Worm (Caenorhabditis elegans) whole organism, L1 larva: ENCODE data around the gene T26C5.2.
A peak's percentile ranks its signal among the peaks of the same experiment; 100 is the strongest.

Experiments used
- C04F5.9 ChIP-seq: sonication (generic microtip); optimal IDR thresholded peaks from 2 replicates; lab custom pipeline; 2016; ENCODE audit warnings: missing genetic modification characterization, missing compliant biosample characterization
- C16A3.4 ChIP-seq: fragments of 150-350 bp; optimal IDR thresholded peaks from 2 replicates; lab custom pipeline; 2014; ENCODE audit warnings: missing biosample characterization, missing genetic modification characterization
- C34B4.2 ChIP-seq: sonication (generic microtip); optimal IDR thresholded peaks from 2 replicates; lab custom pipeline; 2017; ENCODE audit warnings: mild to moderate bottlenecking, missing genetic modification characterization, missing compliant biosample characterization
- F16B12.6 ChIP-seq: fragments of 150-350 bp; optimal IDR thresholded peaks from 2 replicates; lab custom pipeline; 2014; ENCODE audit warnings: missing biosample characterization, missing genetic modification characterization
- ama-1 ChIP-seq: fragments of 150-350 bp; optimal IDR thresholded peaks from 2 replicates; lab custom pipeline; 2014
- blmp-1 ChIP-seq: fragments of 150-350 bp; optimal IDR thresholded peaks from 2 replicates; lab custom pipeline; 2014; ENCODE audit warnings: missing biosample characterization, missing genetic modification characterization
- ceh-63 ChIP-seq: fragments of 200-800 bp; sonication (Bioruptor generic); optimal IDR thresholded peaks from 2 replicates; lab custom pipeline; 2018; ENCODE audit warnings: mild to moderate bottlenecking, missing genetic modification characterization, missing compliant biosample characterization
- ceh-8 ChIP-seq: fragments of 200-800 bp; sonication (Bioruptor generic); optimal IDR thresholded peaks from 2 replicates; lab custom pipeline; 2018; ENCODE audit warnings: mild to moderate bottlenecking, missing genetic modification characterization, moderate library complexity, missing compliant biosample characterization
- ceh-88 ChIP-seq: fragments of 200-800 bp; sonication (Bioruptor generic); IDR thresholded peaks from 2 replicates; pipeline ENCODE4 v1.3.6; 2022; ENCODE audit warnings: missing genetic modification characterization, missing compliant biosample characterization
- ces-1 ChIP-seq: fragments of 150-350 bp; optimal IDR thresholded peaks from 2 replicates; lab custom pipeline; 2014; ENCODE audit warnings: missing biosample characterization, missing genetic modification reagents, missing genetic modification characterization
- dpl-1 ChIP-seq, 3 experiments: fragments of 150-350 bp in 2 of 3; sonication (generic microtip) in 1 of 3; optimal IDR thresholded peaks; 2 replicates each; lab custom pipeline; 2014 to 2017; ENCODE audit warnings: missing biosample characterization in 3 of 3, missing genetic modification characterization in 3 of 3, missing genetic modification reagents in 3 of 3
- dsc-1 ChIP-seq: sonication (generic microtip); optimal IDR thresholded peaks from 2 replicates; lab custom pipeline; 2016; ENCODE audit warnings: mild to moderate bottlenecking, missing genetic modification characterization, missing compliant biosample characterization
- efl-1 ChIP-seq, 4 experiments: fragments of 150-350 bp; optimal IDR thresholded peaks in 3 of 4; peaks in 1 of 4; 1 replicate in 1 of 4; 2 replicates in 3 of 4; lab custom pipeline; 2014; ENCODE audit warnings: missing biosample characterization in 2 of 4, missing genetic modification characterization in 2 of 4, missing genetic modification reagents in 2 of 4
- egl-27 ChIP-seq, 2 experiments: fragments of 150-350 bp in 1 of 2; sonication (generic microtip); optimal IDR thresholded peaks; 3 replicates each; lab custom pipeline; 2017 to 2018; ENCODE audit warnings: missing biosample characterization in 2 of 2, missing genetic modification characterization in 2 of 2, missing genetic modification reagents in 2 of 2
- elt-2 ChIP-seq: sonication (generic microtip); optimal IDR thresholded peaks from 2 replicates; lab custom pipeline; 2016; ENCODE audit warnings: missing genetic modification characterization, mild to moderate bottlenecking, inconsistent platforms, missing compliant biosample characterization, missing genetic modification reagents
- elt-3 ChIP-seq, 6 experiments: fragments of 150-350 bp in 1 of 6; sonication (generic microtip); optimal IDR thresholded peaks; 2 replicates each; lab custom pipeline; 2017 to 2018; ENCODE audit warnings: missing biosample characterization in 6 of 6, missing genetic modification characterization in 6 of 6, inconsistent platforms in 1 of 6
- fkh-4 ChIP-seq: sonication (generic microtip); optimal IDR thresholded peaks from 2 replicates; lab custom pipeline; 2016; ENCODE audit warnings: missing compliant biosample characterization, missing genetic modification characterization, borderline replicate concordance
- fkh-8 ChIP-seq: sonication (generic microtip); optimal IDR thresholded peaks from 2 replicates; lab custom pipeline; 2016; ENCODE audit warnings: mild to moderate bottlenecking, missing genetic modification characterization, missing compliant biosample characterization
- grh-1 ChIP-seq: fragments of 200-800 bp; sonication (Bioruptor generic); IDR thresholded peaks from 2 replicates; pipeline ENCODE4 v1.3.6; 2022; ENCODE audit warnings: missing genetic modification reagents, missing genetic modification characterization, missing compliant biosample characterization
- irx-1 ChIP-seq: sonication (generic microtip); optimal IDR thresholded peaks from 2 replicates; lab custom pipeline; 2016; ENCODE audit warnings: missing genetic modification characterization, missing compliant biosample characterization
- jun-1 ChIP-seq: fragments of 150-350 bp; optimal IDR thresholded peaks from 2 replicates; lab custom pipeline; 2014; ENCODE audit warnings: missing biosample characterization, missing genetic modification reagents, missing genetic modification characterization
- lin-13 ChIP-seq: fragments of 150-350 bp; optimal IDR thresholded peaks from 2 replicates; lab custom pipeline; 2014; ENCODE audit warnings: missing biosample characterization, missing genetic modification reagents, missing genetic modification characterization
- lin-14 ChIP-seq: fragments of 200-800 bp; sonication (Bioruptor generic); optimal IDR thresholded peaks from 2 replicates; lab custom pipeline; 2018; ENCODE audit warnings: mild to moderate bottlenecking, missing genetic modification characterization, moderate library complexity, missing compliant biosample characterization
- lin-35 ChIP-seq, 2 experiments: fragments of 150-350 bp; optimal IDR thresholded peaks; 2 replicates each; lab custom pipeline; 2014; ENCODE audit warnings: missing biosample characterization in 2 of 2, missing genetic modification characterization in 2 of 2, missing genetic modification reagents in 2 of 2
- lin-39 ChIP-seq: fragments of 150-350 bp; optimal IDR thresholded peaks from 2 replicates; lab custom pipeline; 2014; ENCODE audit warnings: missing biosample characterization, missing genetic modification reagents, missing genetic modification characterization
- lir-3 ChIP-seq: sonication (generic microtip); optimal IDR thresholded peaks from 2 replicates; lab custom pipeline; 2016; ENCODE audit warnings: mild to moderate bottlenecking, missing genetic modification characterization, moderate library complexity, missing compliant biosample characterization; ENCODE audit not compliant: poor library complexity
- lsy-2 ChIP-seq, 2 experiments: fragments of 150-350 bp; optimal IDR thresholded peaks; 2 replicates each; lab custom pipeline; 2014; ENCODE audit warnings: missing biosample characterization in 2 of 2, missing genetic modification characterization in 2 of 2
- mdl-1 ChIP-seq, 2 experiments: fragments of 150-350 bp; optimal IDR thresholded peaks; 2 replicates each; lab custom pipeline; 2014 to 2017; ENCODE audit warnings: missing biosample characterization in 2 of 2, missing genetic modification characterization in 2 of 2, inconsistent platforms in 1 of 2
- mep-1 ChIP-seq: fragments of 150-350 bp; optimal IDR thresholded peaks from 2 replicates; lab custom pipeline; 2014; ENCODE audit warnings: missing biosample characterization, missing genetic modification characterization
- nhr-11 ChIP-seq: fragments of 150-350 bp; optimal IDR thresholded peaks from 2 replicates; lab custom pipeline; 2014; ENCODE audit warnings: missing biosample characterization, missing genetic modification characterization
- nhr-19 ChIP-seq: fragments of 200-800 bp; sonication (Bioruptor generic); conservative IDR thresholded peaks from 2 replicates; pipeline ENCODE4 v1.3.6; 2022; ENCODE audit warnings: missing genetic modification characterization, missing compliant biosample characterization
- nhr-20 ChIP-seq: sonication (generic microtip); optimal IDR thresholded peaks from 2 replicates; lab custom pipeline; 2016; ENCODE audit warnings: mild to moderate bottlenecking, missing genetic modification characterization, missing compliant biosample characterization
- nhr-47 ChIP-seq: sonication (generic microtip); optimal IDR thresholded peaks from 2 replicates; lab custom pipeline; 2016; ENCODE audit warnings: mild to moderate bottlenecking, missing genetic modification characterization, moderate library complexity, missing compliant biosample characterization
- nhr-71 ChIP-seq: sonication (generic microtip); optimal IDR thresholded peaks from 2 replicates; lab custom pipeline; 2016; ENCODE audit warnings: mild to moderate bottlenecking, missing genetic modification characterization, moderate library complexity, missing compliant biosample characterization
- nhr-85 ChIP-seq: sonication (generic microtip); peaks from one replicate; lab custom pipeline; 2016; ENCODE audit warnings: missing genetic modification characterization, inconsistent platforms, missing compliant biosample characterization
- nhr-90 ChIP-seq: sonication (generic microtip); optimal IDR thresholded peaks from 2 replicates; lab custom pipeline; 2016; ENCODE audit warnings: mild to moderate bottlenecking, missing genetic modification characterization, missing compliant biosample characterization; ENCODE audit not compliant: poor library complexity
- rnt-1 ChIP-seq: sonication (generic microtip); optimal IDR thresholded peaks from 2 replicates; lab custom pipeline; 2016; ENCODE audit warnings: mild to moderate bottlenecking, missing genetic modification characterization, moderate library complexity, missing compliant biosample characterization
- skn-1 ChIP-seq: fragments of 150-350 bp; optimal IDR thresholded peaks from 2 replicates; lab custom pipeline; 2014; ENCODE audit warnings: missing biosample characterization, missing genetic modification characterization
- snu-23 ChIP-seq: sonication (generic microtip); optimal IDR thresholded peaks from 2 replicates; lab custom pipeline; 2016; ENCODE audit warnings: missing genetic modification characterization, missing compliant biosample characterization
- swsn-7 ChIP-seq: sonication (generic microtip); optimal IDR thresholded peaks from 2 replicates; lab custom pipeline; 2016; ENCODE audit warnings: missing genetic modification characterization, missing compliant biosample characterization
- tbx-2 ChIP-seq: sonication (generic microtip); optimal IDR thresholded peaks from 2 replicates; lab custom pipeline; 2016; ENCODE audit warnings: missing genetic modification characterization, missing compliant biosample characterization
- tlp-1 ChIP-seq: fragments of 150-350 bp; optimal IDR thresholded peaks from 2 replicates; lab custom pipeline; 2014; ENCODE audit warnings: missing biosample characterization, missing genetic modification characterization
- unc-130 ChIP-seq: fragments of 150-350 bp; optimal IDR thresholded peaks from 2 replicates; lab custom pipeline; 2017; ENCODE audit warnings: missing biosample characterization, missing genetic modification characterization, inconsistent platforms
- unc-62 ChIP-seq: fragments of 150-350 bp; optimal IDR thresholded peaks from 2 replicates; lab custom pipeline; 2014; ENCODE audit warnings: missing biosample characterization, missing genetic modification reagents, missing genetic modification characterization
- vab-15 ChIP-seq: sonication (generic microtip); optimal IDR thresholded peaks from 2 replicates; lab custom pipeline; 2017; ENCODE audit warnings: missing genotype, mild to moderate bottlenecking, missing genetic modification characterization, missing compliant biosample characterization
- xbp-1 ChIP-seq: sonication (generic microtip); optimal IDR thresholded peaks from 2 replicates; lab custom pipeline; 2016; ENCODE audit warnings: missing genetic modification characterization, missing compliant biosample characterization
- zip-4 ChIP-seq: fragments of 200-800 bp; sonication (Bioruptor generic); optimal IDR thresholded peaks from 2 replicates; lab custom pipeline; 2018; ENCODE audit warnings: mild to moderate bottlenecking, missing genetic modification characterization, moderate library complexity, missing compliant biosample characterization
- ztf-4 ChIP-seq: fragments of 150-350 bp; optimal IDR thresholded peaks from 2 replicates; lab custom pipeline; 2014; ENCODE audit warnings: missing biosample characterization, missing genetic modification characterization

Gene T26C5.2

ce11 chrII:9283668-9284357, 50.8 kb downstream of the T26C5.2 start:
- TF ChIP-seq ceh-63 (GFP tag; lab: Kevin White, UChicago) = no peak
- peak; percentile 64 for TF ChIP-seq swsn-7 (tag; lab: Kevin White, UChicago)
- peak; percentile 97 for TF ChIP-seq unc-130
- peak; percentile 92 for TF ChIP-seq rnt-1 (tag; lab: Kevin White, UChicago)
- TF ChIP-seq elt-2 (tag; lab: Kevin White, UChicago) = peak; percentile 69
- TF ChIP-seq C04F5.9 (tag; lab: Kevin White, UChicago) = no peak
- TF ChIP-seq lsy-2 (tag; optimal IDR thresholded peaks at IDR 0.05; lab: Kevin White, UChicago) = peak; percentile 78 to 87
- peak; percentile 29 for TF ChIP-seq zip-4
- TF ChIP-seq nhr-85 (tag; lab: Kevin White, UChicago) = peak; percentile 93
- TF ChIP-seq nhr-71 = peak; percentile 95
- TF ChIP-seq xbp-1 (tag; lab: Kevin White, UChicago) = peak; percentile 53
- TF ChIP-seq nhr-20 (tag; lab: Kevin White, UChicago) = peak; percentile 93
- peak; percentile 45 for TF ChIP-seq dsc-1 (tag; lab: Kevin White, UChicago)
- no peak for TF ChIP-seq F16B12.6 (tag; lab: Kevin White, UChicago)
- TF ChIP-seq nhr-47 (tag; lab: Kevin White, UChicago) = peak; percentile 71
- peak; percentile 79 for TF ChIP-seq nhr-11
- TF ChIP-seq dpl-1 (GFP tag; optimal IDR thresholded peaks at IDR 0.05; lab: Kevin White, UChicago) = peak in 2 of 3 experiments; percentile 19 to 51
- TF ChIP-seq ztf-4 (tag; lab: Kevin White, UChicago) = peak; percentile 48
- no peak for TF ChIP-seq ceh-8 (GFP tag; lab: Kevin White, UChicago)
- TF ChIP-seq egl-27 (tag; optimal IDR thresholded peaks at IDR 0.05; lab: Kevin White, UChicago) = no peak
- TF ChIP-seq lin-39 = peak; percentile 87
- peak; percentile 73 for TF ChIP-seq jun-1 (tag; lab: Kevin White, UChicago)
- peak; percentile 79 for TF ChIP-seq blmp-1 (tag; lab: Kevin White, UChicago)
- TF ChIP-seq lir-3 = peak; percentile 69
- TF ChIP-seq efl-1 (optimal IDR thresholded peaks at IDR 0.05; lab: Kevin White, UChicago) = peak in 1 of 2 experiments; percentile 37
- peak in 1 of 2 experiments; percentile 63 for TF ChIP-seq efl-1 (GFP tag; optimal IDR thresholded peaks at IDR 0.05 in 1 of 2; lab: Kevin White, UChicago)
- no peak for TF ChIP-seq C34B4.2 (tag; lab: Kevin White, UChicago)
- TF ChIP-seq lin-13 = peak; percentile 69
- TF ChIP-seq fkh-4 (tag; lab: Kevin White, UChicago) = no peak
- peak; percentile 66 for TF ChIP-seq skn-1 (tag; lab: Kevin White, UChicago)
- TF ChIP-seq ama-1 (lab: Kevin White, UChicago) = peak; percentile 63
- no peak for TF ChIP-seq ces-1 (GFP tag; lab: Kevin White, UChicago)
- no peak for TF ChIP-seq tlp-1 (tag; lab: Kevin White, UChicago)
- TF ChIP-seq grh-1 (GFP tag; lab: Robert Waterston, UW) = peak; percentile 46
- peak; percentile 33 for TF ChIP-seq fkh-8 (tag; lab: Kevin White, UChicago)
- peak in 2 of 6 experiments; percentile 88 to 97 for TF ChIP-seq elt-3 (tag; optimal IDR thresholded peaks at IDR 0.05; lab: Kevin White, UChicago)
- TF ChIP-seq unc-62 = no peak
- TF ChIP-seq snu-23 = peak; percentile 86
- TF ChIP-seq C16A3.4 = peak; percentile 72
- peak; percentile 50; the same call in 1 of the 2 replicates for TF ChIP-seq ceh-88 (GFP tag; lab: Robert Waterston, UW)
- peak; percentile 75 for TF ChIP-seq tbx-2 (tag; lab: Kevin White, UChicago)
- peak; percentile 81 for TF ChIP-seq mep-1 (tag; lab: Kevin White, UChicago)
- TF ChIP-seq lin-14 (GFP tag; lab: Kevin White, UChicago) = peak; percentile 95
- peak; percentile 46 for TF ChIP-seq vab-15 (tag; lab: Kevin White, UChicago)
- TF ChIP-seq irx-1 (tag; lab: Kevin White, UChicago) = peak; percentile 57
- TF ChIP-seq lin-35 (GFP tag; optimal IDR thresholded peaks at IDR 0.05; lab: Kevin White, UChicago) = peak; percentile 28 to 72
- TF ChIP-seq nhr-19 (GFP tag; lab: Robert Waterston, UW) = peak; percentile 86
- peak; percentile 68 for TF ChIP-seq nhr-90
- TF ChIP-seq mdl-1 (tag; optimal IDR thresholded peaks at IDR 0.05; lab: Kevin White, UChicago) = peak in 1 of 2 experiments; percentile 98
